Fruit fly (Drosophila melanogaster): ENCODE data around the gene Prx6a.

Prx6a gene

dm6 chr2L:2856960-2857584 is 21.0 kb downstream of the Prx6a start, which contains the start of gene CG2991 (continued):
- TF ChIP-seq stwl (tag; optimal IDR thresholded peaks at IDR 0.05) (peak; percentile 84), CG7928 (GFP tag; optimal IDR thresholded peaks at IDR 0.05) (no peak), CG3995 (GFP tag; optimal IDR thresholded peaks at IDR 0.05) (peak; percentile 58), ap (GFP tag; IDR thresholded peaks at IDR 0.05) (no peak), CG15514 (GFP tag; optimal IDR thresholded peaks at IDR 0.05) (peak; percentile 78), CG2712 (tag; optimal IDR thresholded peaks at IDR 0.05) (peak; percentile 56), Deaf1 (tag; optimal IDR thresholded peaks at IDR 0.05) (peak; percentile 19), Myb (GFP tag; optimal IDR thresholded peaks at IDR 0.05) (peak; percentile 56), Meics (GFP tag; optimal IDR thresholded peaks at IDR 0.05) (peak; percentile 31), caup (GFP tag; optimal IDR thresholded peaks at IDR 0.05; ENCODE audit: severe bottlenecking) (peak; percentile 56), CG17568 (GFP tag; optimal IDR thresholded peaks at IDR 0.05) (peak; percentile 48), zen2 (GFP tag; IDR thresholded peaks at IDR 0.05; ENCODE audit: partially characterized antibody) (peak; percentile 70; the same call in 1 of the 3 replicates), CG15269 (tag; optimal IDR thresholded peaks at IDR 0.05) (peak; percentile 11), CG14014 (GFP tag; IDR thresholded peaks at IDR 0.05) (peak; percentile 15; the same call in 1 of the 2 replicates), bab2 (GFP tag; optimal IDR thresholded peaks at IDR 0.05) (no peak), sr (GFP tag; IDR thresholded peaks at IDR 0.05) (no peak), BtbVII (GFP tag; optimal IDR thresholded peaks at IDR 0.05) (peak; percentile 29), Dip2 (GFP tag; IDR thresholded peaks at IDR 0.05) (no peak), tll (GFP tag; optimal IDR thresholded peaks at IDR 0.05) (no peak), Xrp1 (GFP tag; IDR thresholded peaks at IDR 0.05) (no peak), CG17361 (GFP tag; IDR thresholded peaks at IDR 0.05) (no peak), CG17385 (GFP tag; optimal IDR thresholded peaks at IDR 0.05) (peak; percentile 24), CG1603 (tag; optimal IDR thresholded peaks at IDR 0.05) (peak; percentile 74), CG31441 (GFP tag; IDR thresholded peaks at IDR 0.05) (peak; percentile 33; the same call in 1 of the 2 replicates), kni (GFP tag; optimal IDR thresholded peaks at IDR 0.05) (peak; percentile 51), Rfx (GFP tag; IDR thresholded peaks at IDR 0.05) (peak; percentile 59), bowl (GFP tag; IDR thresholded peaks at IDR 0.05) (no peak), Nf-YC (tag; optimal IDR thresholded peaks at IDR 0.05) (peak; percentile 58), H15 (GFP tag; IDR thresholded peaks at IDR 0.05) (no peak), Oli (tag; optimal IDR thresholded peaks at IDR 0.05) (no peak), gro (GFP tag; optimal IDR thresholded peaks at IDR 0.05) (peak; percentile 48), dysf (GFP tag; IDR thresholded peaks at IDR 0.05) (no peak), CG30403 (GFP tag; optimal IDR thresholded peaks at IDR 0.05) (no peak), sens (GFP tag) (peak; percentile 82), disco-r (GFP tag; optimal IDR thresholded peaks at IDR 0.05) (no peak), luna (GFP tag; optimal IDR thresholded peaks at IDR 0.05) (no peak), aop (GFP tag; IDR thresholded peaks at IDR 0.05) (no peak), zen (tag; optimal IDR thresholded peaks at IDR 0.05) (peak; percentile 19), btn (GFP tag; optimal IDR thresholded peaks at IDR 0.05) (no peak), CG14441 (GFP tag; IDR thresholded peaks at IDR 0.05) (no peak), CG8388 (GFP tag; optimal IDR thresholded peaks at IDR 0.05) (no peak), CG14710 (tag; optimal IDR thresholded peaks at IDR 0.05) (peak; percentile 60), CoRest (tag; optimal IDR thresholded peaks at IDR 0.05) (peak; percentile 16), CG17359 (tag; optimal IDR thresholded peaks at IDR 0.05) (peak; percentile 37), fd3F (GFP tag; optimal IDR thresholded peaks at IDR 0.05) (no peak), ato (GFP tag; IDR thresholded peaks at IDR 0.05; ENCODE audit: partially characterized antibody) (peak; percentile 80), Sin3A (optimal IDR thresholded peaks at IDR 0.05) (peak; percentile 39), CG31388 (GFP tag; optimal IDR thresholded peaks at IDR 0.05) (no peak), CG31365 (tag; optimal IDR thresholded peaks at IDR 0.05) (peak; percentile 3), Hmx (GFP tag; optimal IDR thresholded peaks at IDR 0.05) (no peak)
